Fruit fly (Drosophila melanogaster) whole organism, embryonic: ENCODE results near the gene CG12728.

ENCODE experiments used
- Adf1 ChIP-seq: fragments of 200-800 bp; sonication (Bioruptor generic); IDR thresholded peaks from 2 replicates; pipeline ENCODE4 v1.3.6; 2022; ENCODE audit warnings: missing biosample characterization, missing genetic modification characterization
- CG10274 ChIP-seq: fragments of 200-800 bp; sonication (Bioruptor generic); optimal IDR thresholded peaks from 3 replicates; lab custom pipeline; 2017; ENCODE audit warnings: missing biosample characterization, mild to moderate bottlenecking, missing genetic modification characterization
- CG13894 ChIP-seq: fragments of 200-800 bp; sonication (Bioruptor generic); optimal IDR thresholded peaks from 3 replicates; lab custom pipeline; 2018; ENCODE audit warnings: missing biosample characterization, mild to moderate bottlenecking, missing genetic modification characterization, moderate library complexity
- CG17802 ChIP-seq: fragments of 200-800 bp; sonication (Bioruptor generic); optimal IDR thresholded peaks from 2 replicates; lab custom pipeline; 2018; ENCODE audit warnings: missing biosample characterization, mild to moderate bottlenecking, missing genetic modification characterization, moderate library complexity
- CG1792 ChIP-seq: fragments of 200-800 bp; sonication (Bioruptor generic); optimal IDR thresholded peaks from 2 replicates; lab custom pipeline; 2016; ENCODE audit warnings: missing biosample characterization, missing genetic modification characterization
- CG18262 ChIP-seq: fragments of 200-800 bp; optimal IDR thresholded peaks from 3 replicates; lab custom pipeline; 2019; ENCODE audit warnings: missing biosample characterization, mild to moderate bottlenecking, missing genetic modification characterization, moderate library complexity
- CG2678 ChIP-seq: fragments of 200-800 bp; sonication (Bioruptor generic); optimal IDR thresholded peaks from 3 replicates; lab custom pipeline; 2019; ENCODE audit warnings: missing biosample characterization, mild to moderate bottlenecking, missing genetic modification characterization, moderate library complexity
- CG31441 ChIP-seq: fragments of 200-800 bp; sonication (Bioruptor generic); IDR thresholded peaks from 2 replicates; pipeline ENCODE4 v1.3.6; 2022; ENCODE audit warnings: missing biosample characterization, missing genetic modification characterization
- CG3847 ChIP-seq: fragments of 200-800 bp; sonication (Bioruptor generic); IDR thresholded peaks from 2 replicates; pipeline ENCODE4 v1.3.6; 2022; ENCODE audit warnings: missing biosample characterization, missing genetic modification characterization
- CG4820 ChIP-seq: fragments of 200-800 bp; sonication (Bioruptor generic); optimal IDR thresholded peaks from 3 replicates; lab custom pipeline; 2016; ENCODE audit warnings: missing biosample characterization, missing genetic modification characterization
- CG6791 ChIP-seq: fragments of 200-800 bp; sonication (Bioruptor generic); IDR thresholded peaks from 3 replicates; pipeline ENCODE4 v1.3.6; 2022; ENCODE audit warnings: missing biosample characterization, missing genetic modification characterization; ENCODE audit not compliant: partially characterized antibody
- CG9817 ChIP-seq: fragments of 200-800 bp; sonication (Bioruptor generic); optimal IDR thresholded peaks from 2 replicates; lab custom pipeline; 2018; ENCODE audit warnings: missing biosample characterization, mild to moderate bottlenecking, missing genetic modification characterization, moderate library complexity
- D19A ChIP-seq: fragments of 200-800 bp; optimal IDR thresholded peaks from 3 replicates; lab custom pipeline; 2019; ENCODE audit warnings: missing biosample characterization, mild to moderate bottlenecking, missing genetic modification characterization, moderate library complexity
- E2f1 ChIP-seq: fragments of 200-800 bp; sonication (Bioruptor generic); IDR thresholded peaks from 2 replicates; pipeline ENCODE4 v1.3.6; 2022; ENCODE audit warnings: missing biosample characterization, missing genetic modification characterization
- Hr39 ChIP-seq: fragments of >200 bp; optimal IDR thresholded peaks from 2 replicates; lab custom pipeline; 2017
- Hr78 ChIP-seq, 2 experiments: fragments of 200-800 bp in 1 of 2; fragments of >200 bp in 1 of 2; sonication (Bioruptor generic) in 1 of 2; optimal IDR thresholded peaks; 2 replicates each; lab custom pipeline; 2017 to 2019; ENCODE audit warnings: missing biosample characterization in 2 of 2, missing genetic modification characterization in 2 of 2, mild to moderate bottlenecking in 1 of 2, moderate library complexity in 1 of 2
- Med ChIP-seq: fragments of 200-800 bp; sonication (Bioruptor generic); peaks from one replicate; lab custom pipeline; 2016; ENCODE audit warnings: missing biosample characterization, missing genetic modification characterization, mild to moderate bottlenecking, inconsistent platforms, moderate library complexity
- Ptx1 ChIP-seq: fragments of 200-800 bp; sonication (Bioruptor generic); IDR thresholded peaks from 2 replicates; pipeline ENCODE4 v1.3.6; 2022; ENCODE audit warnings: missing biosample characterization, missing genetic modification characterization
- Sry-β ChIP-seq: fragments of 200-800 bp; sonication (Bioruptor generic); optimal IDR thresholded peaks from 2 replicates; lab custom pipeline; 2018; ENCODE audit warnings: missing biosample characterization, mild to moderate bottlenecking, missing genetic modification characterization, moderate library complexity
- Trl ChIP-seq, 3 experiments: fragments of >200 bp in 2 of 3; fragments of 200-800 bp in 1 of 3; sonication (Bioruptor generic) in 1 of 3; optimal IDR thresholded peaks; 2 replicates in 1 of 3; 3 replicates in 2 of 3; lab custom pipeline; 2016 to 2017; ENCODE audit warnings: missing biosample characterization in 1 of 3, missing genetic modification characterization in 1 of 3
- Xrp1 ChIP-seq: fragments of 200-800 bp; sonication (Bioruptor generic); IDR thresholded peaks from 2 replicates; pipeline ENCODE4 v1.3.6; 2022; ENCODE audit warnings: missing biosample characterization, missing genetic modification characterization
- bsh ChIP-seq, 2 experiments: fragments of 200-800 bp; sonication (Bioruptor generic); optimal IDR thresholded peaks; 2 replicates each; lab custom pipeline; 2017 to 2018; ENCODE audit warnings: mild to moderate bottlenecking in 2 of 2, missing biosample characterization in 2 of 2, missing genetic modification characterization in 2 of 2, moderate library complexity in 1 of 2
- cwo ChIP-seq: fragments of 200-800 bp; sonication (Bioruptor generic); optimal IDR thresholded peaks from 3 replicates; lab custom pipeline; 2017; ENCODE audit warnings: missing biosample characterization, missing genetic modification characterization, mild to moderate bottlenecking, moderate library complexity, missing genetic modification reagents
- exex ChIP-seq: fragments of 200-800 bp; sonication (Bioruptor generic); optimal IDR thresholded peaks from 4 replicates; lab custom pipeline; 2018; ENCODE audit warnings: missing biosample characterization, mild to moderate bottlenecking, missing genetic modification characterization, moderate library complexity
- fd3F ChIP-seq: fragments of 200-800 bp; sonication (Bioruptor generic); optimal IDR thresholded peaks from 2 replicates; lab custom pipeline; 2018; ENCODE audit warnings: missing biosample characterization, mild to moderate bottlenecking, missing genetic modification characterization, moderate library complexity
- gem ChIP-seq: fragments of 200-800 bp; sonication (Bioruptor generic); optimal IDR thresholded peaks from 2 replicates; lab custom pipeline; 2019; ENCODE audit warnings: missing biosample characterization, mild to moderate bottlenecking, missing genetic modification characterization, moderate library complexity
- grn ChIP-seq: fragments of 200-800 bp; sonication (Bioruptor generic); optimal IDR thresholded peaks from 3 replicates; lab custom pipeline; 2017; ENCODE audit warnings: missing biosample characterization, missing genetic modification characterization
- hkb ChIP-seq, 2 experiments: fragments of 200-800 bp in 1 of 2; fragments of >200 bp in 1 of 2; sonication (Bioruptor generic) in 1 of 2; IDR thresholded peaks in 1 of 2; optimal IDR thresholded peaks in 1 of 2; 2 replicates each; pipeline versions ENCODE4 v1.3.6 to Lab custom; 2017 to 2022; ENCODE audit warnings: missing biosample characterization in 1 of 2, missing genetic modification characterization in 1 of 2
- lola ChIP-seq, 3 experiments: fragments of >200 bp in 2 of 3; fragments of 200-800 bp in 1 of 3; sonication (Bioruptor generic) in 1 of 3; optimal IDR thresholded peaks; 2 replicates each; lab custom pipeline; 2017 to 2019; ENCODE audit warnings: missing biosample characterization in 3 of 3, missing genetic modification characterization in 3 of 3, mild to moderate bottlenecking in 1 of 3, moderate library complexity in 1 of 3
- nmo ChIP-seq: fragments of 200-800 bp; sonication (Bioruptor generic); optimal IDR thresholded peaks from 2 replicates; lab custom pipeline; 2018; ENCODE audit warnings: missing biosample characterization, mild to moderate bottlenecking, missing genetic modification characterization, moderate library complexity
- nom ChIP-seq: fragments of 200-800 bp; sonication (Bioruptor generic); optimal IDR thresholded peaks from 2 replicates; lab custom pipeline; 2017; ENCODE audit warnings: missing biosample characterization, missing genetic modification characterization, mild to moderate bottlenecking, moderate library complexity, missing genetic modification reagents
- pros ChIP-seq: fragments of 200-800 bp; sonication (Bioruptor generic); optimal IDR thresholded peaks from 3 replicates; lab custom pipeline; 2019; ENCODE audit warnings: missing biosample characterization, mild to moderate bottlenecking, missing genetic modification characterization, moderate library complexity
- rib ChIP-seq: fragments of 200-800 bp; sonication (Bioruptor generic); IDR thresholded peaks from 2 replicates; pipeline ENCODE4 v1.3.6; 2022; ENCODE audit warnings: missing biosample characterization, missing genetic modification characterization
- row ChIP-seq: fragments of 200-800 bp; sonication (Bioruptor generic); IDR thresholded peaks from 3 replicates; pipeline ENCODE4 v1.3.6; 2022; ENCODE audit warnings: missing biosample characterization, missing genetic modification characterization
- sens ChIP-seq: fragments of 200-800 bp; sonication (Bioruptor generic); peaks from one replicate; lab custom pipeline; 2016; ENCODE audit warnings: missing biosample characterization, missing genetic modification characterization
- seq ChIP-seq: fragments of 200-800 bp; sonication (Bioruptor generic); IDR thresholded peaks from 2 replicates; pipeline ENCODE4 v1.3.6; 2022; ENCODE audit warnings: missing biosample characterization, missing genetic modification characterization
- sob ChIP-seq: fragments of 200-800 bp; sonication (Bioruptor generic); IDR thresholded peaks from 2 replicates; pipeline ENCODE4 v1.3.6; 2022; ENCODE audit warnings: missing biosample characterization, missing genetic modification characterization
- sr ChIP-seq: fragments of 200-800 bp; sonication (Bioruptor generic); IDR thresholded peaks from 3 replicates; pipeline ENCODE4 v1.3.6; 2022; ENCODE audit warnings: missing biosample characterization, missing genetic modification characterization
- sug ChIP-seq: fragments of 200-800 bp; optimal IDR thresholded peaks from 2 replicates; lab custom pipeline; 2019; ENCODE audit warnings: missing biosample characterization, mild to moderate bottlenecking, missing genetic modification characterization, moderate library complexity
- tin ChIP-seq: fragments of 200-800 bp; sonication (Bioruptor generic); optimal IDR thresholded peaks from 3 replicates; lab custom pipeline; 2016; ENCODE audit warnings: missing biosample characterization, missing genetic modification characterization
- trh ChIP-seq: fragments of 200-800 bp; sonication (Bioruptor generic); optimal IDR thresholded peaks from 2 replicates; lab custom pipeline; 2016; ENCODE audit warnings: missing biosample characterization, missing genetic modification characterization
- vvl ChIP-seq: fragments of 200-800 bp; sonication (Bioruptor generic); IDR thresholded peaks from 2 replicates; pipeline ENCODE4 v1.3.6; 2022; ENCODE audit warnings: missing biosample characterization, missing genetic modification characterization
- zfh1 ChIP-seq: fragments of 200-800 bp; sonication (Bioruptor generic); IDR thresholded peaks from 3 replicates; pipeline ENCODE4 v1.3.6; 2022; ENCODE audit warnings: missing biosample characterization, missing genetic modification characterization

The CG12728 gene

DNA sequence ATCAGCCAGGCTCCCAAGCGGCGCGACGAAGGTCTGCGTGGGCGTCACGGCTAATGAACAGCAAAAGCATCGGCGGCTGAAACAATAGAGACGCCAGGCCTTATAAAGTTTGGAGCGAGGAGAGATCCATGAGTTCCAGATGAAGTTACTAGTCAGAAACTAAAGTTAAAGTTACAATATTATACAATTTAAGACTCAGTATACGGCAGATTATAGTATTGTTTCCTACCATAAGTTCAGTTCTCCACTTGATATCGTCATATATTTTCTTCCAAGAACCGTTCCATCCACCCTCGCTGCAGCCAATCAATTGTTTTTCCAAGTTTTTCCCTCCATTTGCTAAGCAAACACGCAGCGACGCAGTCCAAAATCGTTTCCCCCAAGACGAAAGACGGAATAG, 41.0 kb downstream of the CG12728 start (continued):
- peak; percentile 73 for TF ChIP-seq sens (GFP tag; lab: Kevin White, UChicago)
- peak; percentile 64; the same call in 1 of the 3 replicates for TF ChIP-seq sr (GFP tag; lab: Robert Waterston, UW)
- no peak for TF ChIP-seq Hr39 (lab: Kevin White, UChicago)
- TF ChIP-seq Med (GFP tag; lab: Kevin White, UChicago) = peak; percentile 25
- TF ChIP-seq pros = no peak
- peak; percentile 16 for TF ChIP-seq CG18262
- no peak for TF ChIP-seq rib (GFP tag; lab: Robert Waterston, UW)
- TF ChIP-seq gem = peak; percentile 5
- peak; percentile 19 for TF ChIP-seq CG2678
- peak; percentile 52; the same call in 1 of the 2 replicates for TF ChIP-seq vvl
- peak; percentile 54; the same call in 2 of the 3 replicates for TF ChIP-seq row (GFP tag; lab: Robert Waterston, UW)
- TF ChIP-seq hkb (optimal IDR thresholded peaks at IDR 0.05; lab: Kevin White, UChicago) = peak; percentile 95
- TF ChIP-seq hkb (GFP tag; IDR thresholded peaks at IDR 0.05; lab: Robert Waterston, UW) = no peak
- TF ChIP-seq Xrp1 (GFP tag; lab: Robert Waterston, UW) = peak; percentile 50; the same call in 1 of the 2 replicates
- peak; percentile 4 for TF ChIP-seq nmo
- peak; percentile 42; the same call in 1 of the 2 replicates for TF ChIP-seq Ptx1 (GFP tag; lab: Robert Waterston, UW)
- no peak for TF ChIP-seq CG10274 (GFP tag; lab: Kevin White, UChicago)
- TF ChIP-seq CG31441 (GFP tag; lab: Robert Waterston, UW) = peak; percentile 21; the same call in 1 of the 2 replicates
- TF ChIP-seq E2f1 = 0 out of 2 replicates have a peak, but pooled peaks have one; percentile 32

DNA sequence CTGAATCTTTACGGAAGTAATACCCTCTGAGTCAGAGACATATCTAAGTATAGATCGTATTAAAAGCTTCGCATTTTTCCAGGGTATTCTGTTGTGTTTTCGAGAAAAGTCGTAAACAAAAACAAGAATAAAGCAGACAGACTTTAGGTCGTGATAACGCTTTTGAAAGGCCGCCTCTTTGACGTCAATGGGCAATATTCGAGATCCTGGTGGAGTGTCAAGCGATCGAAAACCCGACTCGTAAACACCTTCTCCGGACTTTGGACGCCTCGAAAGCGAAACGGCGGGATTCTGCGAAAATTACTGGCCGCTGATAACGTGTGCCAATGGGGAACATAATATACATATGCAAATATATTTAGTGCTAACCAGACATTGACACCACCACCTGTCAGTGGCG, 45.0 kb downstream of the CG12728 start:
- TF ChIP-seq trh (GFP tag; lab: Kevin White, UChicago) (no peak), nom (GFP tag; lab: Kevin White, UChicago) (peak; percentile 0)

DNA sequence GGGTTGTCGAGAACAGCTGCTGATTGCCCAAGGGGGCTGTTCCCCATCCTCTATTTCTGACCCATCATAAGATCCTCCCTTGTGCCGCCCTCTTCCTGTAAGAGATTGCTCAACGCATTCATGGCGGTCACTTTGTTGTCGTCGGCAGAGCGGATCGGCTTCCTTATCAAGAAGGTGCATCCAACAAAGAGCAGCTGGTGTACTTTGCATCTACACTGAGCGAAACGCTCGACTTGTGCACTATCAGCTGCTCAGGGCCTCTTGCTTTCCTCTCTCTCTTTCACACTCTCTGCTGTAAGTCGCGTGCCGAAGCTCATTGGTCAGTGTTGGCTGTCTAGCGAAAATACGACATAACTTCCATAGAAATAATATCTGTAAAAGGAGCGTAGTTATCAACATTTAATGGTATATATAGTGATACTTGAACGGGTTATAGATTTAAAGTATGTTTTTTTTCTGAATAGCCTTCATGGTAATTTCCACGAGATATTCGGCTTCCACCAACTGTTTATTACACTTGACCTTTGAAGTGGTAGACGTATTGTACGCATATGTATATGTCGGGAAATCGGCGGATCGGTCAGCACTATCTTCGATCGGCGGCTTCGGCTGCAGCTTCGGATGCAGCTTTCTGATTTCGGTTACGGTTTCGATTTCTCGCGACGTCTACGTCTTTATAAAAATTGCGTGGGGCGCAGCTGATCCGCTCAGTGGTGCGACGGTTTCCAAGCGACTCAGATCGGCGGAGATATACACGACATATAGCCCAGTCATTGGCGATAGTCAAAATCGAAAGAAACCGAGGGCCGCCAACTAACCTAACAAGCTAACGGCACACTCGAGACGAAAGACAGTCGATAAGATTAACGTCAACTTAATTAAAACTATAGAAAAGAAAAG, 45.9 kb downstream of the CG12728 start, which contains the start of gene CG5966:
CG5966 (plus strand) TSS at position 704 of the 900 bp plus-strand sequence.
- TF ChIP-seq Med (GFP tag; lab: Kevin White, UChicago) (peak; percentile 73), CG4820 (GFP tag; lab: Kevin White, UChicago) (no peak), CG17802 (tag; lab: Kevin White, UChicago) (no peak), cwo (GFP tag; lab: Kevin White, UChicago) (peak; percentile 42), CG3847 (GFP tag; lab: Robert Waterston, UW) (no peak), lola (GFP tag; optimal IDR thresholded peaks at IDR 0.05; lab: Kevin White, UChicago) (no peak), Hr78 (GFP tag; optimal IDR thresholded peaks at IDR 0.05; lab: Kevin White, UChicago) (peak in 1 of 2 experiments; percentile 22), sens (GFP tag; lab: Kevin White, UChicago) (peak; percentile 5), Trl (optimal IDR thresholded peaks at IDR 0.05; lab: Kevin White, UChicago) (peak in 1 of 2 experiments; percentile 12), Trl (GFP tag; optimal IDR thresholded peaks at IDR 0.05; lab: Kevin White, UChicago) (no peak), zfh1 (GFP tag; lab: Robert Waterston, UW) (no peak), CG9817 (no peak), sr (GFP tag; lab: Robert Waterston, UW) (peak; percentile 53; the same call in 1 of the 3 replicates), grn (GFP tag; lab: Kevin White, UChicago) (peak; percentile 85), CG31441 (GFP tag; lab: Robert Waterston, UW) (no peak), exex (tag; lab: Kevin White, UChicago) (peak; percentile 41), D19A (tag; lab: Kevin White, UChicago) (no peak), CG13894 (tag; lab: Kevin White, UChicago) (peak; percentile 18), sob (GFP tag; lab: Robert Waterston, UW) (no peak), sug (tag; lab: Kevin White, UChicago) (peak; percentile 21), row (GFP tag; lab: Robert Waterston, UW) (peak; percentile 65; the same call in 2 of the 3 replicates), seq (GFP tag; lab: Robert Waterston, UW) (no peak), CG1792 (GFP tag; lab: Kevin White, UChicago) (no peak), Adf1 (GFP tag; lab: Robert Waterston, UW) (no peak), Sry-β (peak; percentile 86), CG6791 (GFP tag; lab: Robert Waterston, UW) (0 out of 3 replicates have a peak, but pooled peaks have one; percentile 6), fd3F (GFP tag; lab: Kevin White, UChicago) (no peak), nom (GFP tag; lab: Kevin White, UChicago) (peak; percentile 90), tin (GFP tag; lab: Kevin White, UChicago) (no peak), bsh (GFP tag; optimal IDR thresholded peaks at IDR 0.05; lab: Kevin White, UChicago) (peak in 1 of 2 experiments; percentile 48)
